Worm (Caenorhabditis elegans) whole organism, L4 larva: ENCODE measurements around the gene str-20.

ENCODE experiments used
- D1046.2 ChIP-seq: fragments of 200-800 bp; sonication (Bioruptor generic); IDR thresholded peaks from 2 replicates; pipeline ENCODE4 v1.3.6; 2022; ENCODE audit warnings: missing genetic modification characterization, missing compliant biosample characterization
- F10B5.3 ChIP-seq: sonication (generic microtip); optimal IDR thresholded peaks from 2 replicates; lab custom pipeline; 2016; ENCODE audit warnings: mild to moderate bottlenecking, missing genetic modification characterization, missing compliant biosample characterization
- F49E8.2 ChIP-seq: sonication (generic microtip); optimal IDR thresholded peaks from 2 replicates; lab custom pipeline; 2016; ENCODE audit warnings: missing compliant biosample characterization, mild to moderate bottlenecking, missing genetic modification characterization, borderline replicate concordance
- R02D3.7 ChIP-seq: fragments of 150-350 bp; sonication (generic microtip); optimal IDR thresholded peaks from 3 replicates; lab custom pipeline; 2014; ENCODE audit warnings: missing biosample characterization, missing genetic modification characterization
- T26A8.4 ChIP-seq: fragments of 200-800 bp; sonication (Bioruptor generic); IDR thresholded peaks from 2 replicates; pipeline ENCODE4 v1.3.6; 2022; ENCODE audit warnings: missing genetic modification characterization, missing compliant biosample characterization
- Y105C5A.15 ChIP-seq: fragments of 200-800 bp; sonication (Bioruptor generic); IDR thresholded peaks from 2 replicates; pipeline ENCODE4 v1.3.6; 2022; ENCODE audit warnings: missing genetic modification characterization, missing compliant biosample characterization
- Y48G9A.11 ChIP-seq: fragments of 200-800 bp; sonication (Bioruptor generic); IDR thresholded peaks from 2 replicates; pipeline ENCODE4 v1.3.6; 2022; ENCODE audit warnings: missing genetic modification reagents, missing genetic modification characterization, missing compliant biosample characterization
- ZK546.5 ChIP-seq, 2 experiments: sonication (generic microtip); optimal IDR thresholded peaks; 2 replicates each; lab custom pipeline; 2017; ENCODE audit warnings: missing biosample characterization in 2 of 2, missing genetic modification characterization in 2 of 2
- aha-1 ChIP-seq: fragments of 150-350 bp; peaks from one replicate; lab custom pipeline; 2014; ENCODE audit warnings: missing biosample characterization, missing genetic modification characterization
- ceh-28 ChIP-seq: fragments of 150-350 bp; optimal IDR thresholded peaks from 2 replicates; lab custom pipeline; 2014; ENCODE audit warnings: missing biosample characterization, missing genetic modification reagents, missing genetic modification characterization
- ceh-82 ChIP-seq: sonication (generic microtip); optimal IDR thresholded peaks from 2 replicates; lab custom pipeline; 2017; ENCODE audit warnings: missing biosample characterization, missing genetic modification characterization
- daf-16 ChIP-seq, 3 experiments: sonication (generic microtip); optimal IDR thresholded peaks; 2 replicates each; lab custom pipeline; 2016 to 2017; ENCODE audit warnings: missing genetic modification characterization in 3 of 3, missing genetic modification reagents in 3 of 3, mild to moderate bottlenecking in 2 of 3, missing compliant biosample characterization in 2 of 3, missing biosample characterization in 1 of 3, moderate library complexity in 1 of 3
- daf-8 ChIP-seq: fragments of 200-800 bp; sonication (Bioruptor generic); IDR thresholded peaks from 2 replicates; pipeline ENCODE4 v1.3.6; 2022; ENCODE audit warnings: missing genetic modification characterization, missing compliant biosample characterization
- dpl-1 ChIP-seq: fragments of 150-350 bp; optimal IDR thresholded peaks from 2 replicates; lab custom pipeline; 2014; ENCODE audit warnings: missing biosample characterization, missing genetic modification reagents, missing genetic modification characterization
- duxl-1 ChIP-seq: sonication (generic microtip); optimal IDR thresholded peaks from 2 replicates; lab custom pipeline; 2016; ENCODE audit warnings: mild to moderate bottlenecking, missing genetic modification characterization, moderate library complexity, missing compliant biosample characterization; ENCODE audit not compliant: poor library complexity
- egl-27 ChIP-seq: sonication (generic microtip); optimal IDR thresholded peaks from 3 replicates; lab custom pipeline; 2017; ENCODE audit warnings: missing biosample characterization, missing genetic modification reagents, missing genetic modification characterization
- fkh-10 ChIP-seq: fragments of 150-350 bp; optimal IDR thresholded peaks from 2 replicates; lab custom pipeline; 2014; ENCODE audit warnings: missing biosample characterization, missing genetic modification reagents, missing genetic modification characterization
- hlh-30 ChIP-seq: sonication (generic microtip); optimal IDR thresholded peaks from 2 replicates; lab custom pipeline; 2017; ENCODE audit warnings: antibody characterized with exemption, mild to moderate bottlenecking, missing genetic modification characterization, missing compliant biosample characterization; ENCODE audit not compliant: insufficient read depth
- madf-5 ChIP-seq, 2 experiments: fragments of 200-800 bp; sonication (Bioruptor generic); IDR thresholded peaks; 2 replicates each; pipeline ENCODE4 v1.3.6; 2022; ENCODE audit warnings: missing compliant biosample characterization in 2 of 2, missing genetic modification characterization in 2 of 2
- madf-9 ChIP-seq: fragments of 200-800 bp; sonication (Bioruptor generic); conservative IDR thresholded peaks from 2 replicates; pipeline ENCODE4 v1.3.6; 2022; ENCODE audit warnings: missing genetic modification reagents, missing genetic modification characterization, missing compliant biosample characterization
- mdt-29 ChIP-seq: fragments of 200-800 bp; sonication (Bioruptor generic); IDR thresholded peaks from 2 replicates; pipeline ENCODE4 v1.3.6; 2022; ENCODE audit warnings: missing genetic modification reagents, missing genetic modification characterization, missing compliant biosample characterization
- mxl-3 ChIP-seq: fragments of 200-800 bp; sonication (Bioruptor generic); optimal IDR thresholded peaks from 2 replicates; lab custom pipeline; 2018; ENCODE audit warnings: mild to moderate bottlenecking, missing genetic modification characterization, missing compliant biosample characterization
- nhr-11 ChIP-seq: fragments of 150-350 bp; optimal IDR thresholded peaks from 2 replicates; lab custom pipeline; 2014; ENCODE audit warnings: missing biosample characterization, missing genetic modification characterization
- nhr-237 ChIP-seq: sonication (generic microtip); optimal IDR thresholded peaks from 2 replicates; lab custom pipeline; 2017; ENCODE audit warnings: missing biosample characterization, missing genetic modification characterization
- nhr-25 ChIP-seq: sonication (generic microtip); optimal IDR thresholded peaks from 2 replicates; lab custom pipeline; 2017; ENCODE audit warnings: missing genetic modification characterization, mild to moderate bottlenecking, missing compliant biosample characterization, antibody characterized with exemption, moderate library complexity, borderline replicate concordance; ENCODE audit not compliant: insufficient read depth
- nhr-6 ChIP-seq: fragments of 150-350 bp; optimal IDR thresholded peaks from 2 replicates; lab custom pipeline; 2014; ENCODE audit warnings: missing biosample characterization, missing genetic modification characterization
- php-3 ChIP-seq: fragments of 200-800 bp; sonication (Bioruptor generic); IDR thresholded peaks from 2 replicates; pipeline ENCODE4 v1.3.6; 2022; ENCODE audit warnings: missing genetic modification reagents, missing genetic modification characterization, missing compliant biosample characterization
- saeg-2 ChIP-seq: fragments of 200-800 bp; sonication (Bioruptor generic); IDR thresholded peaks from 2 replicates; pipeline ENCODE4 v1.3.6; 2022; ENCODE audit warnings: missing genetic modification reagents, missing genetic modification characterization, missing compliant biosample characterization
- skn-1 ChIP-seq: fragments of 150-350 bp; optimal IDR thresholded peaks from 2 replicates; lab custom pipeline; 2014; ENCODE audit warnings: missing biosample characterization, missing genetic modification characterization
- snpc-1.2 ChIP-seq: fragments of 200-800 bp; sonication (Bioruptor generic); IDR thresholded peaks from 2 replicates; pipeline ENCODE4 v1.3.6; 2022; ENCODE audit warnings: missing genetic modification reagents, missing genetic modification characterization, missing compliant biosample characterization
- snpc-4 ChIP-seq: fragments of 150-350 bp; optimal IDR thresholded peaks from 2 replicates; lab custom pipeline; 2014; ENCODE audit warnings: missing biosample characterization, missing genetic modification characterization
- spr-3 ChIP-seq: fragments of 200-800 bp; sonication (Bioruptor generic); optimal IDR thresholded peaks from 2 replicates; lab custom pipeline; 2018; ENCODE audit warnings: mild to moderate bottlenecking, missing genetic modification characterization, missing compliant biosample characterization
- unc-130 ChIP-seq: sonication (generic microtip); optimal IDR thresholded peaks from 2 replicates; lab custom pipeline; 2016; ENCODE audit warnings: missing genetic modification reagents, missing genetic modification characterization, missing compliant biosample characterization
- zfp-3 ChIP-seq: fragments of 200-800 bp; sonication (Bioruptor generic); conservative IDR thresholded peaks from 2 replicates; pipeline ENCODE4 v1.3.6; 2022; ENCODE audit warnings: missing genetic modification reagents, missing genetic modification characterization, missing compliant biosample characterization
- zip-11 ChIP-seq: fragments of 200-800 bp; sonication (Bioruptor generic); IDR thresholded peaks from 2 replicates; pipeline ENCODE4 v1.3.6; 2022; ENCODE audit warnings: missing genetic modification characterization, missing compliant biosample characterization
- ztf-11 ChIP-seq: fragments of 150-350 bp; optimal IDR thresholded peaks from 2 replicates; lab custom pipeline; 2014; ENCODE audit warnings: missing biosample characterization, missing genetic modification characterization

str-20 gene

ce11 chrV:782432-782831, 26.2 kb downstream of the str-20 start, which contains the start of gene srab-16:
Gene srab-16, plus strand, starts transcription at chrV:782732.
- TF ChIP-seq mxl-3 (GFP tag; lab: Kevin White, UChicago) (no peak), D1046.2 (GFP tag; lab: Robert Waterston, UW) (no peak), snpc-1.2 (no peak), T26A8.4 (GFP tag; lab: Robert Waterston, UW) (no peak), skn-1 (no peak), egl-27 (tag; lab: Kevin White, UChicago) (no peak), zip-11 (GFP tag; lab: Robert Waterston, UW) (no peak), daf-8 (GFP tag; lab: Robert Waterston, UW) (no peak), nhr-237 (tag; lab: Kevin White, UChicago) (no peak), Y48G9A.11 (no peak), Y105C5A.15 (no peak), snpc-4 (tag; lab: Kevin White, UChicago) (no peak), nhr-25 (no peak), spr-3 (GFP tag; lab: Kevin White, UChicago) (no peak)

- no peak for TF ChIP-seq spr-3 (GFP tag; lab: Kevin White, UChicago)
- peak; percentile 81 for TF ChIP-seq aha-1 (tag; lab: Kevin White, UChicago)
Observed at ce11 chrV:794092-794491, 37.8 kb downstream of the str-20 start.

- no peak for TF ChIP-seq F10B5.3 (tag; lab: Kevin White, UChicago)
- TF ChIP-seq zfp-3, result no peak
- no peak for TF ChIP-seq dpl-1
- TF ChIP-seq php-3, result no peak
- TF ChIP-seq ceh-28, result no peak
- no peak for TF ChIP-seq daf-16 (GFP tag; optimal IDR thresholded peaks at IDR 0.05; lab: Kevin White, UChicago)
- no peak for TF ChIP-seq daf-16 (tag; optimal IDR thresholded peaks at IDR 0.05; lab: Kevin White, UChicago)
- no peak for TF ChIP-seq mdt-29 (GFP tag; lab: Robert Waterston, UW)
- TF ChIP-seq nhr-11 (tag; lab: Kevin White, UChicago), result no peak
- no peak for TF ChIP-seq fkh-10 (GFP tag; lab: Kevin White, UChicago)
- no peak for TF ChIP-seq hlh-30 (tag; lab: Kevin White, UChicago)
- TF ChIP-seq saeg-2 (GFP tag; lab: Robert Waterston, UW), result no peak
- TF ChIP-seq unc-130 (GFP tag; lab: Kevin White, UChicago), result no peak
Observed at ce11 chrV:797241-797640, 41.0 kb downstream of the str-20 start.

- TF ChIP-seq ZK546.5 (tag; optimal IDR thresholded peaks at IDR 0.05; lab: Kevin White, UChicago), result no peak
- TF ChIP-seq madf-9 (GFP tag; lab: Robert Waterston, UW), result no peak
- TF ChIP-seq F49E8.2 (tag; lab: Kevin White, UChicago), result no peak
Observed at ce11 chrV:800271-800670, 44.0 kb downstream of the str-20 start.

ce11 chrV:801555-802060, 45.3 kb downstream of the str-20 start:
- TF ChIP-seq ztf-11 (tag; lab: Kevin White, UChicago) (no peak), aha-1 (tag; lab: Kevin White, UChicago) (peak; percentile 94), nhr-6 (tag; lab: Kevin White, UChicago) (no peak), php-3 (no peak), duxl-1 (tag; lab: Kevin White, UChicago) (no peak), R02D3.7 (tag; lab: Kevin White, UChicago) (no peak), ceh-82 (tag; lab: Kevin White, UChicago) (no peak), madf-5 (GFP tag; IDR thresholded peaks at IDR 0.05; lab: Robert Waterston, UW) (no peak)
